Worm (Caenorhabditis elegans): ENCODE measurements around the gene K02E7.4.

ce11 chrII:1117992-1118729 is 46.0 kb downstream of the K02E7.4 start, which contains the start of gene lips-13:
- TF ChIP-seq ztf-1 (GFP tag; conservative IDR thresholded peaks at IDR 0.05) = no peak
- no peak for TF ChIP-seq blmp-1 (tag; optimal IDR thresholded peaks at IDR 0.05; ENCODE audit: insufficient read depth)
- no peak for TF ChIP-seq nhr-11 (tag; optimal IDR thresholded peaks at IDR 0.05)
- no peak for TF ChIP-seq nhr-12 (tag; optimal IDR thresholded peaks at IDR 0.05)

All from whole organism, L2 larva.